Worm (Caenorhabditis elegans): Measurements from ENCODE around the gene T22H9.1.

T22H9.1 gene

ce11 chrV:342346-342745 lies 17.2 kb upstream of the T22H9.1 start:
- TF ChIP-seq mes-2 (tag; optimal IDR thresholded peaks at IDR 0.05; ENCODE audit: poor library complexity, severe bottlenecking), result no peak
- TF ChIP-seq mep-1 (tag; optimal IDR thresholded peaks at IDR 0.05), result no peak
- peak; percentile 62; the same call in 1 of the 2 replicates for TF ChIP-seq set-16 (GFP tag; IDR thresholded peaks at IDR 0.05)
- TF ChIP-seq dmd-6 (GFP tag; IDR thresholded peaks at IDR 0.05), result 0 out of 2 replicates have a peak, but pooled peaks have one; percentile 18
- no peak for TF ChIP-seq ctbp-1 (GFP tag; IDR thresholded peaks at IDR 0.05)

- TF ChIP-seq ces-1 (GFP tag; optimal IDR thresholded peaks at IDR 0.05) (no peak), hif-1 (tag; optimal IDR thresholded peaks at IDR 0.05) (no peak), hlh-11 (tag; optimal IDR thresholded peaks at IDR 0.05) (no peak), snpc-4 (tag; optimal IDR thresholded peaks at IDR 0.05) (no peak), ceh-44 (GFP tag; IDR thresholded peaks at IDR 0.05) (no peak), Y105C5A.15 (GFP tag; IDR thresholded peaks at IDR 0.05) (no peak), lin-1 (GFP tag; IDR thresholded peaks at IDR 0.05) (no peak), cey-2 (tag; optimal IDR thresholded peaks at IDR 0.05; ENCODE audit: borderline replicate concordance, insufficient read depth) (no peak), daf-12 (tag; optimal IDR thresholded peaks at IDR 0.05) (no peak), madf-5 (GFP tag; IDR thresholded peaks at IDR 0.05) (no peak), mep-1 (tag; optimal IDR thresholded peaks at IDR 0.05) (no peak), aha-1 (tag) (no peak), snpc-1.2 (GFP tag; IDR thresholded peaks at IDR 0.05) (no peak), sdz-12 (GFP tag; optimal IDR thresholded peaks at IDR 0.05) (no peak), lim-7 (GFP tag; IDR thresholded peaks at IDR 0.05) (no peak), Y5F2A.4 (GFP tag; optimal IDR thresholded peaks at IDR 0.05) (no peak), nhr-111 (GFP tag; optimal IDR thresholded peaks at IDR 0.05) (no peak), R02D3.7 (tag; optimal IDR thresholded peaks at IDR 0.05) (no peak)
Observed at ce11 chrV:343128-343527, 16.4 kb upstream of the T22H9.1 start, which contains the start of gene wago-10. Gene wago-10 (plus strand): TSS chrV:343428.

ce11 chrV:343546-343945 lies 16.0 kb upstream of the T22H9.1 start:
- TF ChIP-seq unc-62 (GFP tag; optimal IDR thresholded peaks at IDR 0.05 in 1 of 2) (peak in 1 of 2 experiments; percentile 92), unc-62 (tag; optimal IDR thresholded peaks at IDR 0.05) (no peak), zip-11 (GFP tag; IDR thresholded peaks at IDR 0.05) (no peak), mdt-29 (GFP tag; IDR thresholded peaks at IDR 0.05) (no peak), ZK337.2 (GFP tag; IDR thresholded peaks at IDR 0.05) (no peak)

DNA sequence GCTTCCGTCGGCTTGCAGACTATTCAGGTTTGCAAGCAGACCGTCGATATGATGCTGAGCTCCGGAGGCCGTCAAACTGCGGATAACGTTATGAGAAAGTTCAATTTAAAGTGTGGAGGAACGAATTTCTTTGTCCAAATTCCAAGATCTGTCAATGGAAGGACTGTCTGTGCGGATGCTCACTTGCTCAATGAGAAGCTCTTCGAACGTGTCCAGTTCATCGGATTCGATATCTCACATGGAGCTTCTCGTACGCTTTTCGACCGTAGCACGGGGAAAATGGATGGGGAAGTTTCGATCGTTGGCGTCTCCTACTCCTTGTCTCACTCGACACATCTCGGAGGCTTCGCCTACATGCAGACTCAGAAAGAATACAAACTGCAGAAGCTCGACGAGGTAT lies 13.6 kb upstream of the T22H9.1 start:
- TF ChIP-seq nhr-76 (tag; optimal IDR thresholded peaks at IDR 0.05) (no peak), nhr-48 (tag; optimal IDR thresholded peaks at IDR 0.05) (no peak), ceh-28 (tag; optimal IDR thresholded peaks at IDR 0.05) (no peak), R02D3.7 (tag; optimal IDR thresholded peaks at IDR 0.05) (no peak), nhr-11 (tag; optimal IDR thresholded peaks at IDR 0.05) (no peak), aha-1 (tag) (peak; percentile 70), set-16 (GFP tag; IDR thresholded peaks at IDR 0.05) (no peak), aly-2 (tag; optimal IDR thresholded peaks at IDR 0.05) (no peak), unc-62 (GFP tag; optimal IDR thresholded peaks at IDR 0.05 in 1 of 2) (peak in 1 of 2 experiments; percentile 74), unc-62 (tag; optimal IDR thresholded peaks at IDR 0.05) (no peak), ceh-32 (tag; optimal IDR thresholded peaks at IDR 0.05; ENCODE audit: poor library complexity) (no peak), lin-38 (GFP tag; IDR thresholded peaks at IDR 0.05) (no peak), Y5F2A.4 (GFP tag; optimal IDR thresholded peaks at IDR 0.05) (no peak)

Data from whole organism, L4 larva.